Worm (Caenorhabditis elegans) whole organism, L3 larva: ENCODE data around the gene F08D12.15.

Experiments used
- ZK546.5 ChIP-seq: sonication (generic microtip); optimal IDR thresholded peaks from 2 replicates; lab custom pipeline; 2017; ENCODE audit warnings: missing biosample characterization, missing genetic modification characterization
- aly-2 ChIP-seq: fragments of 150-350 bp; optimal IDR thresholded peaks from 2 replicates; lab custom pipeline; 2014; ENCODE audit warnings: missing biosample characterization, missing genetic modification characterization
- ama-1 ChIP-seq: fragments of 150-350 bp; optimal IDR thresholded peaks from 2 replicates; lab custom pipeline; 2018
- ceh-16 ChIP-seq: sonication (generic microtip); optimal IDR thresholded peaks from 2 replicates; lab custom pipeline; 2017; ENCODE audit warnings: missing biosample characterization, missing genetic modification characterization
- ceh-28 ChIP-seq: fragments of 150-350 bp; optimal IDR thresholded peaks from 2 replicates; lab custom pipeline; 2014; ENCODE audit warnings: missing biosample characterization, missing genetic modification reagents, missing genetic modification characterization
- ceh-82 ChIP-seq: fragments of 150-350 bp; optimal IDR thresholded peaks from 2 replicates; lab custom pipeline; 2014; ENCODE audit warnings: missing biosample characterization, missing genetic modification characterization
- ceh-9 ChIP-seq: sonication (generic microtip); optimal IDR thresholded peaks from 2 replicates; lab custom pipeline; 2018; ENCODE audit warnings: missing biosample characterization, missing genetic modification characterization
- daf-12 ChIP-seq: fragments of 150-350 bp; optimal IDR thresholded peaks from 2 replicates; lab custom pipeline; 2014; ENCODE audit warnings: missing biosample characterization, missing genetic modification reagents, missing genetic modification characterization
- egl-27 ChIP-seq: sonication (generic microtip); optimal IDR thresholded peaks from 4 replicates; lab custom pipeline; 2017; ENCODE audit warnings: missing biosample characterization, missing genetic modification reagents, missing genetic modification characterization
- elt-1 ChIP-seq: fragments of 150-350 bp; optimal IDR thresholded peaks from 2 replicates; lab custom pipeline; 2014; ENCODE audit warnings: missing biosample characterization, missing genetic modification characterization
- elt-2 ChIP-seq: sonication (generic microtip); optimal IDR thresholded peaks from 2 replicates; lab custom pipeline; 2016; ENCODE audit warnings: missing genetic modification reagents, mild to moderate bottlenecking, missing genetic modification characterization, missing compliant biosample characterization
- elt-3 ChIP-seq, 3 experiments: fragments of 150-350 bp in 1 of 3; sonication (generic microtip) in 2 of 3; optimal IDR thresholded peaks; 2 replicates in 2 of 3; 4 replicates in 1 of 3; lab custom pipeline; 2014 to 2017; ENCODE audit warnings: missing biosample characterization in 3 of 3, missing genetic modification characterization in 3 of 3
- eor-1 ChIP-seq, 2 experiments: fragments of 150-350 bp; optimal IDR thresholded peaks; 2 replicates each; lab custom pipeline; 2014 to 2018; ENCODE audit warnings: missing biosample characterization in 2 of 2, missing genetic modification characterization in 2 of 2
- fkh-10 ChIP-seq: sonication (generic microtip); optimal IDR thresholded peaks from 2 replicates; lab custom pipeline; 2017; ENCODE audit warnings: missing biosample characterization, missing genetic modification reagents, missing genetic modification characterization
- fkh-2 ChIP-seq: fragments of 150-350 bp; optimal IDR thresholded peaks from 2 replicates; lab custom pipeline; 2014; ENCODE audit warnings: missing biosample characterization, missing genetic modification reagents, missing genetic modification characterization
- fos-1 ChIP-seq: fragments of 150-350 bp; optimal IDR thresholded peaks from 2 replicates; lab custom pipeline; 2014; ENCODE audit warnings: missing biosample characterization, missing genetic modification characterization
- hmg-11 ChIP-seq: sonication (generic microtip); optimal IDR thresholded peaks from 2 replicates; lab custom pipeline; 2016; ENCODE audit warnings: missing genetic modification characterization, missing compliant biosample characterization
- jun-1 ChIP-seq: fragments of 150-350 bp; optimal IDR thresholded peaks from 2 replicates; lab custom pipeline; 2014; ENCODE audit warnings: missing biosample characterization, missing genetic modification reagents, missing genetic modification characterization
- lin-15B ChIP-seq: fragments of 150-350 bp; optimal IDR thresholded peaks from 2 replicates; lab custom pipeline; 2014; ENCODE audit warnings: missing biosample characterization, missing genetic modification characterization
- lin-39 ChIP-seq: fragments of 150-350 bp; optimal IDR thresholded peaks from 2 replicates; lab custom pipeline; 2018; ENCODE audit warnings: missing biosample characterization, missing genetic modification reagents, missing genetic modification characterization
- mdl-1 ChIP-seq: fragments of 150-350 bp; optimal IDR thresholded peaks from 2 replicates; lab custom pipeline; 2014; ENCODE audit warnings: missing biosample characterization, missing genetic modification characterization
- mml-1 ChIP-seq: fragments of 150-350 bp; sonication (generic microtip); optimal IDR thresholded peaks from 3 replicates; lab custom pipeline; 2014; ENCODE audit warnings: missing biosample characterization, missing genetic modification characterization
- nfya-1 ChIP-seq: sonication (generic microtip); optimal IDR thresholded peaks from 2 replicates; lab custom pipeline; 2017; ENCODE audit warnings: missing genetic modification characterization, mild to moderate bottlenecking, missing compliant biosample characterization, antibody characterized with exemption, moderate library complexity; ENCODE audit not compliant: insufficient read depth
- nhr-11 ChIP-seq: fragments of 150-350 bp; optimal IDR thresholded peaks from 2 replicates; lab custom pipeline; 2014; ENCODE audit warnings: missing biosample characterization, missing genetic modification characterization
- nhr-12 ChIP-seq: fragments of 150-350 bp; optimal IDR thresholded peaks from 2 replicates; lab custom pipeline; 2014; ENCODE audit warnings: missing biosample characterization, missing genetic modification characterization
- nhr-23 ChIP-seq: fragments of 150-350 bp; optimal IDR thresholded peaks from 2 replicates; lab custom pipeline; 2014; ENCODE audit warnings: missing biosample characterization, missing genetic modification reagents, missing genetic modification characterization
- nhr-237 ChIP-seq: fragments of 150-350 bp; optimal IDR thresholded peaks from 2 replicates; lab custom pipeline; 2014; ENCODE audit warnings: missing biosample characterization, missing genetic modification characterization
- nhr-25 ChIP-seq: sonication (generic microtip); optimal IDR thresholded peaks from 2 replicates; lab custom pipeline; 2017; ENCODE audit warnings: missing biosample characterization, missing genetic modification characterization
- nhr-28 ChIP-seq: fragments of 150-350 bp; optimal IDR thresholded peaks from 2 replicates; lab custom pipeline; 2014; ENCODE audit warnings: missing biosample characterization, missing genetic modification characterization
- nhr-67 ChIP-seq: fragments of 150-350 bp; optimal IDR thresholded peaks from 2 replicates; lab custom pipeline; 2014; ENCODE audit warnings: missing biosample characterization, missing genetic modification characterization
- nhr-77 ChIP-seq: fragments of 150-350 bp; optimal IDR thresholded peaks from 2 replicates; lab custom pipeline; 2014; ENCODE audit warnings: missing biosample characterization, missing genetic modification characterization
- pha-4 ChIP-seq: fragments of 150-350 bp; optimal IDR thresholded peaks from 2 replicates; lab custom pipeline; 2014; ENCODE audit warnings: missing biosample characterization, missing genetic modification reagents, missing genetic modification characterization
- sea-2 ChIP-seq: fragments of 150-350 bp; sonication (generic microtip); optimal IDR thresholded peaks from 4 replicates; lab custom pipeline; 2014; ENCODE audit warnings: missing biosample characterization, missing genetic modification reagents, missing genetic modification characterization
- snpc-4 ChIP-seq: fragments of 150-350 bp; optimal IDR thresholded peaks from 2 replicates; lab custom pipeline; 2014; ENCODE audit warnings: missing biosample characterization, missing genetic modification characterization
- tbx-2 ChIP-seq: sonication (generic microtip); optimal IDR thresholded peaks from 2 replicates; lab custom pipeline; 2016; ENCODE audit warnings: mild to moderate bottlenecking, missing genetic modification characterization, missing compliant biosample characterization
- unc-39 ChIP-seq: sonication (generic microtip); optimal IDR thresholded peaks from 4 replicates; lab custom pipeline; 2017; ENCODE audit warnings: missing biosample characterization, missing genetic modification characterization
- unc-62 ChIP-seq: fragments of 150-350 bp; sonication (generic microtip); optimal IDR thresholded peaks from 4 replicates; lab custom pipeline; 2014; ENCODE audit warnings: missing biosample characterization, missing genetic modification reagents, missing genetic modification characterization
- zag-1 ChIP-seq: fragments of 150-350 bp; optimal IDR thresholded peaks from 2 replicates; lab custom pipeline; 2014; ENCODE audit warnings: missing biosample characterization, missing genetic modification characterization
- ztf-11 ChIP-seq: fragments of 150-350 bp; optimal IDR thresholded peaks from 2 replicates; lab custom pipeline; 2014; ENCODE audit warnings: missing biosample characterization, missing genetic modification characterization
- ztf-4 ChIP-seq: fragments of 150-350 bp; optimal IDR thresholded peaks from 2 replicates; lab custom pipeline; 2014; ENCODE audit warnings: missing biosample characterization, missing genetic modification characterization

Gene F08D12.15

DNA sequence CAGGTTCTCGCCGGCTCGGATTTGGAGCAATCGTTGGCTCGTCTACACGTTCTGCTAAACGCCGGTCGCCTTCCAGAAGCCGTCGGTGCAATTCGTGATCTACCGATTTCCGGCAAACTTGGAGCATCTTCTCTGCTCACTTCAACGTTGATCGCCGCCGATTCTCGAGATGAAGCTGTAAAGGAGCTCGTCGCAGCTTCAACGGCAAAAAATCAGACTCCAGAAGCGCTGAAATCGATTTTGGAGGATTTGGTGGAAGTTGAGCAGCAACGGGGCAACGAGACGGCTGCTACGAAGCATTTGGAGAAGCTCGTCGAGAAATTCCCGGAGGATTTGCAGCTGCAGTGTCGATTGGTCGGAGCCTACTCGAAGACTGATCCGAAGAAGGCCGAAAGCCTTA lies 25.3 kb downstream of the F08D12.15 start:
- TF ChIP-seq ZK546.5 (tag; lab: Kevin White, UChicago) (no peak), unc-62 (GFP tag; lab: Kevin White, UChicago) (no peak), snpc-4 (no peak), fkh-2 (tag; lab: Kevin White, UChicago) (no peak), ceh-16 (tag; lab: Kevin White, UChicago) (no peak), tbx-2 (tag; lab: Kevin White, UChicago) (no peak), ztf-11 (tag; lab: Kevin White, UChicago) (no peak), elt-3 (tag; optimal IDR thresholded peaks at IDR 0.05; lab: Kevin White, UChicago) (no peak), hmg-11 (tag; lab: Kevin White, UChicago) (no peak), sea-2 (GFP tag; lab: Kevin White, UChicago) (no peak), nhr-23 (tag; lab: Kevin White, UChicago) (no peak), egl-27 (tag; lab: Kevin White, UChicago) (no peak), ceh-9 (tag; lab: Kevin White, UChicago) (no peak), nhr-67 (no peak), lin-15B (tag; lab: Kevin White, UChicago) (no peak), lin-39 (tag; lab: Kevin White, UChicago) (no peak)

DNA sequence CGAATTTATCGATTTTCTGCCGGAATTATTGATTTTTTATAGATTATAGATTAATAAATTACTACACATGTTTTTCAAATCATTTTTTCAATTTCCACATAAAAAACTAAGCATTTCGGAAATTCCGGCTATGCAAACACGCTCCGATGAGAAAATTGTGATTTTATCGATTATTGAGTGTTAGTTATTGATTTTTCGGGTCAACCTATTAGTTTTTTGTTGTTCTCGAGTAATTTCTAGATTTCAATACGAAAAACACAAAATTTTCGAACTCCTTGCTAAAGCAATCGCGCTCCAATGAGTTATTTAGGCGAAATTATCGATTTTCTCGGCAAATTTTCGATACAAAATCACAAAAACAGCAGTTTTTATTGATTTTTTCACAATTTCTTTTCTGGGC lies 29.0 kb downstream of the F08D12.15 start:
- no peak for TF ChIP-seq ztf-4 (tag; lab: Kevin White, UChicago)
- peak; percentile 75 for TF ChIP-seq ceh-28 (tag; lab: Kevin White, UChicago)
- TF ChIP-seq aly-2 (tag; lab: Kevin White, UChicago) = no peak

DNA sequence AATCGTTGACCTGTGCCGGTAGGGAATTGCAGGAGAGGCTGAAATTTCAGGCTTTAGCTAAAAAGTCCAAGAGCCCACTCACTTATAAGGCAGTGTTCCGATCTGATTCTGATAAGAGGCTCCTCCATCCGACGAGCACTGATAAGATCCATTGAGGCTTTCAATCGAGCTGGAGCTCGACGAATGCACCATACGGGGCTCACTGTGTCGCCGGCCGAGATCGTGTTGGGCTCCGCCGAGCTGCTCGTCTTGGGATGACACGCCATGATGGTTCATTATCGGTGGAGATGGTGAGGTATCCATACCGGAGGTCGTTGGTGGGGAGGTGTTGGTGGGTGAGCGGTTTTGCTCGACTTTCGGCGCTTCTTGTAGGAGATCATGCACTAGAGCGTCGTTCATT lies 30.0 kb downstream of the F08D12.15 start:
- TF ChIP-seq eor-1 (tag; optimal IDR thresholded peaks at IDR 0.05; lab: Kevin White, UChicago) = no peak
- no peak for TF ChIP-seq nfya-1
- no peak for TF ChIP-seq daf-12 (tag; lab: Kevin White, UChicago)
- no peak for TF ChIP-seq elt-3 (tag; optimal IDR thresholded peaks at IDR 0.05; lab: Kevin White, UChicago)
- TF ChIP-seq zag-1 (tag; lab: Kevin White, UChicago) = no peak
- TF ChIP-seq egl-27 (tag; lab: Kevin White, UChicago) = no peak
- TF ChIP-seq ama-1 (lab: Kevin White, UChicago) = no peak
- TF ChIP-seq ztf-4 (tag; lab: Kevin White, UChicago) = no peak
- TF ChIP-seq ztf-11 (tag; lab: Kevin White, UChicago) = no peak
- TF ChIP-seq aly-2 (tag; lab: Kevin White, UChicago) = no peak
- no peak for TF ChIP-seq fos-1 (tag; lab: Kevin White, UChicago)
- TF ChIP-seq lin-15B (tag; lab: Kevin White, UChicago) = no peak
- no peak for TF ChIP-seq unc-62 (GFP tag; lab: Kevin White, UChicago)
- TF ChIP-seq ceh-28 (tag; lab: Kevin White, UChicago) = no peak
- TF ChIP-seq, all 47 proteins: peak for 0

DNA sequence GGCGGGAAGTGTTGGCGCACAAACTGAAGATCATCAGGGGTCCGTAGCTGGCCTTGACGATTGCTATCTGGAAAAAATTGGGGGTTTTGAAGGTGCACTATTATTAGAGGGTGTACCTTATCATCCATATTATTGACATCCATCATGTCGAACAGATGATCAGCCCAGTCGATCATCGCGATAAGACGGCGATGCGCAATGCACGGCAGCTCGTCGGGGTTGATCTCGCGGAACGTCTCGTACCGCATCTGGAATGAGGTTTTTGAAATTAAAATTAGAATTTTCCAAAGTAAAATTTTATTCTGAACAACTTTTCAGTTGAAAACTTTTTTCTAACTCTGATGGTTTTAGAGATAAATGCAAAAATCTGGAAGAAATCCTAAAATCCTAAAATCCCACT lies 31.5 kb downstream of the F08D12.15 start:
- TF ChIP-seq elt-1 (no peak), elt-2 (tag; lab: Kevin White, UChicago) (no peak), tbx-2 (tag; lab: Kevin White, UChicago) (no peak), nhr-67 (no peak), ceh-16 (tag; lab: Kevin White, UChicago) (no peak), mml-1 (no peak), sea-2 (GFP tag; lab: Kevin White, UChicago) (no peak), aly-2 (tag; lab: Kevin White, UChicago) (no peak), nhr-28 (tag; lab: Kevin White, UChicago) (no peak), ama-1 (lab: Kevin White, UChicago) (no peak), jun-1 (tag; lab: Kevin White, UChicago) (no peak), unc-39 (tag; lab: Kevin White, UChicago) (no peak)
- TF ChIP-seq, all 47 proteins: peak for 0

DNA sequence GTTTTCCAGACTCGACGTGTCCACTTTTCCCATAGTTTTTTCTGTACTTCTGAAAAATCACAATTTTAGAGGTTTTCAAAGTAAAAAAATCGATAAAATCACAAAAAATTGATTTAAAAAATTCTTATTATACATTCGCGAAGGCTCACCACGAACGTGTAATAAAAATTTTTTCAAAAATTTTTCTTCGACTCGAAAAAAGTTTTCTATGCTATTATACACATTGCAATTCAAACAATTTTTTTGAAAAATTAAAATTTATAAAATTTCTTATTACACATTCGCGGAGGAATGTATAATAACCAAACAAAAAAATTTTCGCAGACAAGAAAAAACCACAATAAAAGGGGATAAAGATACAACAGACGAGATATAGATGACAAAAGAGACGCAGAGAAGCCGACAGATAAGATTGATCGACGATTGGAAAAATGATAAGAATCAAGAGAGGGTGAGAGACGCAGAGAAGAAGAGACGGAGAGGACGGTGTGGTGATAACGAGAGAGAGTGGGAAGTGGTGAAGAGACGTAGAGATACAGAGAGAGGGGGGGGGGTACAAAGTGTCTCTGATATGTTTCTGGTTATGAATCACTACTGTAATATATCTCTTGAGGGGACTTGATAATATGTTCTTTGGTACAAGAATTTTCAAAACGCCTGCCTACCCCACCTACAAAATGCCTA lies 34.3 kb downstream of the F08D12.15 start, which contains the start of gene nhr-119:
Gene nhr-119, minus strand, starts transcription at position 51 of the 684 bp plus-strand sequence.
- no peak for TF ChIP-seq nhr-77 (tag; lab: Kevin White, UChicago)
- peak; percentile 85 for TF ChIP-seq nhr-25 (tag; lab: Kevin White, UChicago)
- no peak for TF ChIP-seq unc-39 (tag; lab: Kevin White, UChicago)
- no peak for TF ChIP-seq sea-2 (GFP tag; lab: Kevin White, UChicago)
- TF ChIP-seq mml-1 = no peak
- TF ChIP-seq nhr-11 = peak; percentile 19
- TF ChIP-seq mdl-1 = no peak
- no peak for TF ChIP-seq hmg-11 (tag; lab: Kevin White, UChicago)
- peak; percentile 31 for TF ChIP-seq pha-4 (tag; lab: Kevin White, UChicago)
- no peak for TF ChIP-seq fkh-10 (GFP tag; lab: Kevin White, UChicago)
- peak; percentile 96 for TF ChIP-seq elt-2 (tag; lab: Kevin White, UChicago)
- TF ChIP-seq nhr-67 = no peak
- no peak for TF ChIP-seq ztf-11 (tag; lab: Kevin White, UChicago)
- TF ChIP-seq fkh-2 (tag; lab: Kevin White, UChicago) = no peak
- TF ChIP-seq eor-1 (tag; optimal IDR thresholded peaks at IDR 0.05; lab: Kevin White, UChicago) = no peak
- TF ChIP-seq ama-1 (lab: Kevin White, UChicago) = no peak
- TF ChIP-seq ceh-16 (tag; lab: Kevin White, UChicago) = no peak
- TF ChIP-seq jun-1 (tag; lab: Kevin White, UChicago) = peak; percentile 81
- no peak for TF ChIP-seq nhr-12 (tag; lab: Kevin White, UChicago)
- TF ChIP-seq nhr-237 (tag; lab: Kevin White, UChicago) = no peak
- no peak for TF ChIP-seq ceh-82
- TF ChIP-seq elt-1 = peak; percentile 74
- TF ChIP-seq daf-12 (tag; lab: Kevin White, UChicago) = no peak
- TF ChIP-seq egl-27 (tag; lab: Kevin White, UChicago) = no peak
- TF ChIP-seq ceh-9 (tag; lab: Kevin White, UChicago) = no peak
- TF ChIP-seq nhr-23 (tag; lab: Kevin White, UChicago) = peak; percentile 92
- no peak for TF ChIP-seq nhr-28 (tag; lab: Kevin White, UChicago)
